Worm (Caenorhabditis elegans) whole organism, young adult: Measurements from ENCODE around the gene ent-7.

Experiments
- B0261.1 ChIP-seq: sonication (generic microtip); optimal IDR thresholded peaks from 2 replicates; lab custom pipeline; 2016; ENCODE audit warnings: mild to moderate bottlenecking, missing genetic modification characterization, moderate library complexity, missing compliant biosample characterization
- F10E7.11 ChIP-seq: sonication (generic microtip); optimal IDR thresholded peaks from 2 replicates; lab custom pipeline; 2017; ENCODE audit warnings: mild to moderate bottlenecking, missing genetic modification characterization, moderate library complexity, missing compliant biosample characterization
- K11D2.4 ChIP-seq: fragments of 200-800 bp; sonication (Bioruptor generic); IDR thresholded peaks from 2 replicates; pipeline ENCODE4 v1.3.6; 2022; ENCODE audit warnings: missing genetic modification reagents, missing genetic modification characterization, missing compliant biosample characterization
- T26A5.8 ChIP-seq: sonication (generic microtip); optimal IDR thresholded peaks from 2 replicates; lab custom pipeline; 2016; ENCODE audit warnings: missing genetic modification characterization, missing compliant biosample characterization
- Y67H2A.10 ChIP-seq: fragments of 200-800 bp; sonication (Bioruptor generic); conservative IDR thresholded peaks from 2 replicates; pipeline ENCODE4 v1.3.6; 2022; ENCODE audit warnings: missing genetic modification reagents, missing genetic modification characterization, missing compliant biosample characterization
- Y95B8A.8 ChIP-seq: fragments of 200-800 bp; sonication (Bioruptor generic); IDR thresholded peaks from 2 replicates; pipeline ENCODE4 v1.3.6; 2022; ENCODE audit warnings: missing genetic modification reagents, missing genetic modification characterization, missing compliant biosample characterization
- ZK185.1 ChIP-seq: sonication (generic microtip); optimal IDR thresholded peaks from 2 replicates; lab custom pipeline; 2016; ENCODE audit warnings: mild to moderate bottlenecking, missing genetic modification characterization, missing compliant biosample characterization; ENCODE audit not compliant: poor library complexity, severe bottlenecking
- akir-1 ChIP-seq: fragments of 200-800 bp; sonication (Bioruptor generic); optimal IDR thresholded peaks from 2 replicates; lab custom pipeline; 2018; ENCODE audit warnings: mild to moderate bottlenecking, missing genetic modification characterization, moderate library complexity, missing compliant biosample characterization
- aptf-2 ChIP-seq: fragments of 200-800 bp; sonication (Bioruptor generic); conservative IDR thresholded peaks from 2 replicates; pipeline ENCODE4 v1.3.6; 2022; ENCODE audit warnings: missing genetic modification reagents, missing genetic modification characterization, missing compliant biosample characterization
- aptf-3 ChIP-seq: fragments of 200-800 bp; sonication (Bioruptor generic); IDR thresholded peaks from 2 replicates; pipeline ENCODE4 v1.3.6; 2022; ENCODE audit warnings: missing genetic modification characterization, missing compliant biosample characterization
- athp-1 ChIP-seq: sonication (generic microtip); optimal IDR thresholded peaks from 2 replicates; lab custom pipeline; 2017; ENCODE audit warnings: mild to moderate bottlenecking, missing genetic modification characterization, missing compliant biosample characterization
- ceh-100 ChIP-seq: fragments of 200-800 bp; sonication (Bioruptor generic); IDR thresholded peaks from 2 replicates; pipeline ENCODE4 v1.3.6; 2022; ENCODE audit warnings: missing genetic modification reagents, missing genetic modification characterization, missing compliant biosample characterization
- ceh-27 ChIP-seq: fragments of 200-800 bp; sonication (Bioruptor generic); optimal IDR thresholded peaks from 2 replicates; lab custom pipeline; 2018; ENCODE audit warnings: mild to moderate bottlenecking, missing genetic modification characterization, moderate library complexity, missing compliant biosample characterization
- ceh-58 ChIP-seq: fragments of 200-800 bp; sonication (Bioruptor generic); IDR thresholded peaks from 2 replicates; pipeline ENCODE4 v1.3.6; 2022; ENCODE audit warnings: missing genetic modification characterization, missing compliant biosample characterization
- dpff-1 ChIP-seq: sonication (generic microtip); optimal IDR thresholded peaks from 2 replicates; lab custom pipeline; 2017; ENCODE audit warnings: mild to moderate bottlenecking, missing genetic modification characterization, missing compliant biosample characterization
- ekl-4 ChIP-seq: fragments of 200-800 bp; sonication (Bioruptor generic); IDR thresholded peaks from 2 replicates; pipeline ENCODE4 v1.3.6; 2022; ENCODE audit warnings: missing genetic modification reagents, missing genetic modification characterization, missing compliant biosample characterization
- ets-4 ChIP-seq: fragments of 200-800 bp; sonication (Bioruptor generic); optimal IDR thresholded peaks from 2 replicates; lab custom pipeline; 2018; ENCODE audit warnings: mild to moderate bottlenecking, missing genetic modification characterization, missing compliant biosample characterization
- fkh-3 ChIP-seq: sonication (generic microtip); optimal IDR thresholded peaks from 2 replicates; lab custom pipeline; 2016; ENCODE audit warnings: mild to moderate bottlenecking, missing genetic modification characterization, missing compliant biosample characterization
- gei-17 ChIP-seq: fragments of 200-800 bp; sonication (Bioruptor generic); optimal IDR thresholded peaks from 2 replicates; lab custom pipeline; 2018; ENCODE audit warnings: mild to moderate bottlenecking, missing genetic modification characterization, missing compliant biosample characterization
- hmg-1.2 ChIP-seq: fragments of 200-800 bp; sonication (Bioruptor generic); IDR thresholded peaks from 2 replicates; pipeline ENCODE4 v1.3.6; 2022; ENCODE audit warnings: missing genetic modification reagents, missing genetic modification characterization, missing compliant biosample characterization
- hmg-20 ChIP-seq: fragments of 200-800 bp; sonication (Bioruptor generic); IDR thresholded peaks from 2 replicates; pipeline ENCODE4 v1.3.6; 2022; ENCODE audit warnings: missing genetic modification reagents, missing genetic modification characterization, missing compliant biosample characterization
- lag-1 ChIP-seq: fragments of 200-800 bp; sonication (Bioruptor generic); IDR thresholded peaks from 2 replicates; pipeline ENCODE4 v1.3.6; 2022; ENCODE audit warnings: missing genetic modification reagents, missing genetic modification characterization, missing compliant biosample characterization
- let-526 ChIP-seq: fragments of 200-800 bp; sonication (Bioruptor generic); IDR thresholded peaks from 2 replicates; pipeline ENCODE4 v1.3.6; 2022; ENCODE audit warnings: missing genetic modification reagents, missing genetic modification characterization, missing compliant biosample characterization
- lin-35 ChIP-seq, 3 experiments: fragments of 150-350 bp in 2 of 3; sonication (generic microtip) in 1 of 3; optimal IDR thresholded peaks; 2 replicates each; lab custom pipeline; 2014 to 2018; ENCODE audit warnings: missing biosample characterization in 3 of 3, missing genetic modification characterization in 3 of 3, missing genetic modification reagents in 3 of 3
- lsl-1 ChIP-seq: fragments of 200-800 bp; sonication (Bioruptor generic); optimal IDR thresholded peaks from 2 replicates; lab custom pipeline; 2018; ENCODE audit warnings: mild to moderate bottlenecking, missing genetic modification characterization, moderate library complexity, missing compliant biosample characterization
- madf-3 ChIP-seq: fragments of 200-800 bp; sonication (Bioruptor generic); IDR thresholded peaks from 2 replicates; pipeline ENCODE4 v1.3.6; 2022; ENCODE audit warnings: missing genetic modification reagents, missing genetic modification characterization, missing compliant biosample characterization
- mel-28 ChIP-seq: sonication (generic microtip); optimal IDR thresholded peaks from 2 replicates; lab custom pipeline; 2016; ENCODE audit warnings: borderline replicate concordance, mild to moderate bottlenecking, missing genetic modification characterization, missing compliant biosample characterization
- mes-4 ChIP-seq: sonication (generic microtip); optimal IDR thresholded peaks from 2 replicates; lab custom pipeline; 2016; ENCODE audit warnings: missing genotype, missing genetic modification characterization, missing compliant biosample characterization
- nfya-2 ChIP-seq: fragments of 200-800 bp; sonication (Bioruptor generic); IDR thresholded peaks from 2 replicates; pipeline ENCODE4 v1.3.6; 2022; ENCODE audit warnings: missing genetic modification reagents, missing genetic modification characterization, missing compliant biosample characterization
- nhr-179 ChIP-seq: sonication (generic microtip); optimal IDR thresholded peaks from 2 replicates; lab custom pipeline; 2016; ENCODE audit warnings: mild to moderate bottlenecking, missing genetic modification characterization, missing compliant biosample characterization
- pbrm-1 ChIP-seq: fragments of 200-800 bp; sonication (Bioruptor generic); IDR thresholded peaks from 2 replicates; pipeline ENCODE4 v1.3.6; 2022; ENCODE audit warnings: missing genetic modification reagents, missing genetic modification characterization, missing compliant biosample characterization
- pha-4 ChIP-seq: fragments of 150-350 bp; sonication (generic microtip); optimal IDR thresholded peaks from 2 replicates; lab custom pipeline; 2014; ENCODE audit warnings: missing biosample characterization, missing genetic modification reagents, missing genetic modification characterization
- rpc-1 ChIP-seq, 2 experiments: fragments of 150-350 bp in 1 of 2; sonication (generic microtip) in 1 of 2; optimal IDR thresholded peaks; 2 replicates each; lab custom pipeline; 2014 to 2018; ENCODE audit warnings: missing biosample characterization in 1 of 2, missing genetic modification characterization in 1 of 2, missing genetic modification reagents in 1 of 2, missing genotype in 1 of 2
- snpc-1.1 ChIP-seq: sonication (generic microtip); optimal IDR thresholded peaks from 2 replicates; lab custom pipeline; 2017; ENCODE audit warnings: missing genetic modification characterization, mild to moderate bottlenecking, missing compliant biosample characterization, antibody characterized with exemption, moderate library complexity, missing genotype, missing genetic modification reagents; ENCODE audit not compliant: insufficient read depth
- snpc-1.3 ChIP-seq: sonication (generic microtip); optimal IDR thresholded peaks from 2 replicates; lab custom pipeline; 2017; ENCODE audit warnings: missing genetic modification characterization, mild to moderate bottlenecking, missing compliant biosample characterization, antibody characterized with exemption, moderate library complexity, missing genotype, missing genetic modification reagents; ENCODE audit not compliant: insufficient read depth
- snpc-3.4 ChIP-seq: sonication (generic microtip); optimal IDR thresholded peaks from 2 replicates; lab custom pipeline; 2017; ENCODE audit warnings: missing genetic modification characterization, mild to moderate bottlenecking, missing compliant biosample characterization, antibody characterized with exemption, moderate library complexity, missing genotype, missing genetic modification reagents
- somi-1 ChIP-seq: fragments of 200-800 bp; sonication (Bioruptor generic); optimal IDR thresholded peaks from 2 replicates; lab custom pipeline; 2018; ENCODE audit warnings: mild to moderate bottlenecking, missing genetic modification characterization, missing compliant biosample characterization
- tbx-9 ChIP-seq: sonication (generic microtip); optimal IDR thresholded peaks from 2 replicates; lab custom pipeline; 2016; ENCODE audit warnings: borderline replicate concordance, missing genetic modification characterization, inconsistent platforms, missing compliant biosample characterization
- zfh-2 ChIP-seq: fragments of 200-800 bp; sonication (Bioruptor generic); conservative IDR thresholded peaks from 2 replicates; pipeline ENCODE4 v1.3.6; 2022; ENCODE audit warnings: missing genetic modification reagents, missing genetic modification characterization, missing compliant biosample characterization
- ztf-18 ChIP-seq: sonication (generic microtip); optimal IDR thresholded peaks from 2 replicates; lab custom pipeline; 2016; ENCODE audit warnings: missing genotype, mild to moderate bottlenecking, missing genetic modification characterization, missing compliant biosample characterization
- ztf-26 ChIP-seq: sonication (generic microtip); optimal IDR thresholded peaks from 2 replicates; lab custom pipeline; 2017; ENCODE audit warnings: missing genetic modification characterization, missing compliant biosample characterization
- ztf-3 ChIP-seq: fragments of 200-800 bp; sonication (Bioruptor generic); optimal IDR thresholded peaks from 2 replicates; lab custom pipeline; 2018; ENCODE audit warnings: mild to moderate bottlenecking, missing genetic modification characterization, missing compliant biosample characterization
- ztf-6 ChIP-seq: fragments of 200-800 bp; sonication (Bioruptor generic); IDR thresholded peaks from 2 replicates; pipeline ENCODE4 v1.3.6; 2022; ENCODE audit warnings: missing genetic modification reagents, missing genetic modification characterization, missing compliant biosample characterization

The ent-7 gene

ce11 chrIV:10033053-10033452 is 16.0 kb downstream of the ent-7 start, which contains the start of gene F44D12.6 (continued):
- TF ChIP-seq tbx-9 (tag; lab: Kevin White, UChicago) = no peak
- TF ChIP-seq lsl-1 (GFP tag; lab: Kevin White, UChicago) = no peak
- TF ChIP-seq aptf-3 (GFP tag; lab: Robert Waterston, UW) = no peak
- no peak for TF ChIP-seq dpff-1 (tag; lab: Kevin White, UChicago)

ce11 chrIV:10036966-10037365 is 19.9 kb downstream of the ent-7 start, which contains the start of gene F44D12.10:
TSS of gene F44D12.10 (minus strand) at chrIV:10037066.
- TF ChIP-seq let-526 (GFP tag; lab: Robert Waterston, UW) = no peak
- TF ChIP-seq lin-35 (GFP tag; optimal IDR thresholded peaks at IDR 0.05; lab: Kevin White, UChicago) = no peak
- TF ChIP-seq aptf-2 = no peak
- no peak for TF ChIP-seq Y95B8A.8
- TF ChIP-seq B0261.1 (tag; lab: Kevin White, UChicago) = no peak
- no peak for TF ChIP-seq ceh-100 (GFP tag; lab: Robert Waterston, UW)
- TF ChIP-seq ZK185.1 (tag; lab: Kevin White, UChicago) = no peak
- no peak for TF ChIP-seq pha-4 (tag; lab: Kevin White, UChicago)
- no peak for TF ChIP-seq ekl-4
- no peak for TF ChIP-seq athp-1
- TF ChIP-seq ceh-27 (GFP tag; lab: Kevin White, UChicago) = no peak
- no peak for TF ChIP-seq akir-1 (GFP tag; lab: Kevin White, UChicago)
- no peak for TF ChIP-seq Y67H2A.10 (GFP tag; lab: Robert Waterston, UW)
- no peak for TF ChIP-seq F10E7.11 (tag; lab: Kevin White, UChicago)
- TF ChIP-seq ets-4 (GFP tag; lab: Kevin White, UChicago) = no peak
- TF ChIP-seq snpc-3.4 (tag; lab: Kevin White, UChicago) = no peak

ce11 chrIV:10040803-10041202 is 23.7 kb downstream of the ent-7 start, which contains the start of gene dhs-31:
TSS of gene dhs-31 (minus strand) at chrIV:10040903.
- TF ChIP-seq lag-1 (GFP tag; lab: Robert Waterston, UW) (no peak), T26A5.8 (tag; lab: Kevin White, UChicago) (no peak), ztf-6 (GFP tag; lab: Robert Waterston, UW) (no peak), gei-17 (no peak), zfh-2 (GFP tag; lab: Robert Waterston, UW) (no peak), fkh-3 (no peak)

DNA sequence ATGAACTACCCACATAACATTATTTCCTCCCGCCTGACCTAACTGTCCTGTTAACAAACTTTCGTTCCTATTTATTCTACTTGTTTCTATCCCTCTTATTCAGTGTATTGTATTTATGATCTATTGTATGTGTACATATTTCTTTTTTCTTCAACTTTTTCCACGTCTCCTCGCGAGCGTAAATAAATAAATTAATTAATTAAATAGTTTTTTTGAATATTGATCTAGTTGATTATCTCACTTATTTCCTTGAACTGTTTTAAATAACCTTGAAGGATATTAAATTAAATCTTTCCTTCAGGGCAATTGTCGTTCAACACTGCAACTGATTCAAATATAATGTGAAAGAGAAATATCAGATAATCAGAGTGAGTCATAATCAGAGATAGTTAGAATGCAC is 25.8 kb downstream of the ent-7 start, which contains the start of gene frk-1:
frk-1 (plus strand) TSS at position 301 of the 400 bp plus-strand sequence.
- TF ChIP-seq pbrm-1 (GFP tag; lab: Robert Waterston, UW) (no peak), somi-1 (no peak), ztf-26 (tag; lab: Kevin White, UChicago) (no peak), K11D2.4 (GFP tag; lab: Robert Waterston, UW) (no peak), ztf-3 (GFP tag; lab: Kevin White, UChicago) (no peak), snpc-1.1 (tag; lab: Kevin White, UChicago) (no peak), rpc-1 (optimal IDR thresholded peaks at IDR 0.05; lab: Kevin White, UChicago) (no peak), rpc-1 (tag; optimal IDR thresholded peaks at IDR 0.05; lab: Kevin White, UChicago) (no peak), akir-1 (GFP tag; lab: Kevin White, UChicago) (no peak), mel-28 (no peak), madf-3 (no peak), hmg-20 (GFP tag; lab: Robert Waterston, UW) (no peak), F10E7.11 (tag; lab: Kevin White, UChicago) (no peak), nfya-2 (GFP tag; lab: Robert Waterston, UW) (no peak), mes-4 (tag; lab: Kevin White, UChicago) (no peak), hmg-1.2 (GFP tag; lab: Robert Waterston, UW) (no peak), ztf-18 (tag; lab: Kevin White, UChicago) (no peak), nhr-179 (tag; lab: Kevin White, UChicago) (no peak), snpc-1.3 (no peak), ceh-58 (GFP tag; lab: Robert Waterston, UW) (no peak)
- TF ChIP-seq, all 124 proteins: peak for 0
